Worm (Caenorhabditis elegans) whole organism, young adult: Measurements from ENCODE around the gene col-103.

ENCODE experiments used
- D2030.7 ChIP-seq: fragments of 200-800 bp; sonication (Bioruptor generic); IDR thresholded peaks from 2 replicates; pipeline ENCODE4 v1.3.6; 2022; ENCODE audit warnings: missing genetic modification reagents, missing genetic modification characterization, missing compliant biosample characterization
- F23B12.7 ChIP-seq: sonication (generic microtip); optimal IDR thresholded peaks from 2 replicates; lab custom pipeline; 2017; ENCODE audit warnings: missing genetic modification characterization, mild to moderate bottlenecking, missing compliant biosample characterization, antibody characterized with exemption, moderate library complexity; ENCODE audit not compliant: insufficient read depth
- F33H1.4 ChIP-seq: fragments of 200-800 bp; sonication (Bioruptor generic); IDR thresholded peaks from 2 replicates; pipeline ENCODE4 v1.3.6; 2022; ENCODE audit warnings: missing genetic modification reagents, missing genetic modification characterization, missing compliant biosample characterization
- F49E8.2 ChIP-seq: sonication (generic microtip); optimal IDR thresholded peaks from 3 replicates; lab custom pipeline; 2017; ENCODE audit warnings: missing genetic modification characterization, mild to moderate bottlenecking, missing compliant biosample characterization, antibody characterized with exemption, moderate library complexity; ENCODE audit not compliant: insufficient read depth
- F55B11.4 ChIP-seq: sonication (generic microtip); optimal IDR thresholded peaks from 2 replicates; lab custom pipeline; 2016; ENCODE audit warnings: missing compliant biosample characterization, missing genetic modification characterization, borderline replicate concordance; ENCODE audit not compliant: insufficient read depth
- K12H6.12 ChIP-seq: fragments of 200-800 bp; sonication (Bioruptor generic); optimal IDR thresholded peaks from 2 replicates; lab custom pipeline; 2018; ENCODE audit warnings: mild to moderate bottlenecking, missing genetic modification characterization, missing compliant biosample characterization
- T26A5.8 ChIP-seq: sonication (generic microtip); optimal IDR thresholded peaks from 2 replicates; lab custom pipeline; 2016; ENCODE audit warnings: missing genetic modification characterization, missing compliant biosample characterization
- Y53F4B.3 ChIP-seq: fragments of 200-800 bp; sonication (Bioruptor generic); IDR thresholded peaks from 2 replicates; pipeline ENCODE4 v1.3.6; 2022; ENCODE audit warnings: missing genetic modification reagents, missing genetic modification characterization, missing compliant biosample characterization
- Y53G8AR.9 ChIP-seq: fragments of 200-800 bp; sonication (Bioruptor generic); conservative IDR thresholded peaks from 2 replicates; pipeline ENCODE4 v1.3.6; 2022; ENCODE audit warnings: missing genetic modification reagents, missing genetic modification characterization, missing compliant biosample characterization
- Y56A3A.18 ChIP-seq: fragments of 200-800 bp; sonication (Bioruptor generic); IDR thresholded peaks from 2 replicates; pipeline ENCODE4 v1.3.6; 2022; ENCODE audit warnings: missing genetic modification reagents, missing genetic modification characterization, missing compliant biosample characterization
- ama-1 ChIP-seq, 3 experiments: fragments of 150-350 bp in 1 of 3; sonication (generic microtip) in 2 of 3; optimal IDR thresholded peaks; 2 replicates each; lab custom pipeline; 2014 to 2018; ENCODE audit warnings: missing biosample characterization in 2 of 3, missing genetic modification characterization in 2 of 3, missing genetic modification reagents in 2 of 3
- aptf-3 ChIP-seq: fragments of 200-800 bp; sonication (Bioruptor generic); IDR thresholded peaks from 2 replicates; pipeline ENCODE4 v1.3.6; 2022; ENCODE audit warnings: missing genetic modification characterization, missing compliant biosample characterization
- attf-5 ChIP-seq: fragments of 200-800 bp; sonication (Bioruptor generic); optimal IDR thresholded peaks from 2 replicates; lab custom pipeline; 2018; ENCODE audit warnings: mild to moderate bottlenecking, missing genetic modification characterization, missing compliant biosample characterization
- attf-6 ChIP-seq: fragments of 200-800 bp; sonication (Bioruptor generic); IDR thresholded peaks from 2 replicates; pipeline ENCODE4 v1.3.6; 2022; ENCODE audit warnings: missing genetic modification reagents, missing genetic modification characterization, missing compliant biosample characterization
- ccch-3 ChIP-seq: fragments of 200-800 bp; sonication (Bioruptor generic); optimal IDR thresholded peaks from 2 replicates; lab custom pipeline; 2018; ENCODE audit warnings: mild to moderate bottlenecking, missing genetic modification characterization, missing compliant biosample characterization
- cebp-1 ChIP-seq, 2 experiments: fragments of 200-800 bp in 1 of 2; sonication (Bioruptor generic) in 1 of 2; sonication (generic microtip) in 1 of 2; IDR thresholded peaks in 1 of 2; optimal IDR thresholded peaks in 1 of 2; 2 replicates each; pipeline versions ENCODE4 v1.3.6 to Lab custom; 2017 to 2022; ENCODE audit warnings: missing compliant biosample characterization in 2 of 2, missing genetic modification characterization in 2 of 2, mild to moderate bottlenecking in 1 of 2, missing genetic modification reagents in 1 of 2, moderate library complexity in 1 of 2
- ceh-100 ChIP-seq: fragments of 200-800 bp; sonication (Bioruptor generic); IDR thresholded peaks from 2 replicates; pipeline ENCODE4 v1.3.6; 2022; ENCODE audit warnings: missing genetic modification reagents, missing genetic modification characterization, missing compliant biosample characterization
- ceh-27 ChIP-seq: fragments of 200-800 bp; sonication (Bioruptor generic); optimal IDR thresholded peaks from 2 replicates; lab custom pipeline; 2018; ENCODE audit warnings: mild to moderate bottlenecking, missing genetic modification characterization, moderate library complexity, missing compliant biosample characterization
- chd-7 ChIP-seq: sonication (generic microtip); optimal IDR thresholded peaks from 2 replicates; lab custom pipeline; 2016; ENCODE audit warnings: mild to moderate bottlenecking, missing genetic modification characterization, moderate library complexity, missing compliant biosample characterization
- efl-1 ChIP-seq: fragments of 150-350 bp; optimal IDR thresholded peaks from 2 replicates; lab custom pipeline; 2014; ENCODE audit warnings: missing biosample characterization, missing genetic modification reagents, missing genetic modification characterization
- fkh-3 ChIP-seq: sonication (generic microtip); optimal IDR thresholded peaks from 2 replicates; lab custom pipeline; 2016; ENCODE audit warnings: mild to moderate bottlenecking, missing genetic modification characterization, missing compliant biosample characterization
- hmg-1.2 ChIP-seq: fragments of 200-800 bp; sonication (Bioruptor generic); IDR thresholded peaks from 2 replicates; pipeline ENCODE4 v1.3.6; 2022; ENCODE audit warnings: missing genetic modification reagents, missing genetic modification characterization, missing compliant biosample characterization
- hsf-1 ChIP-seq: fragments of 200-800 bp; sonication (Bioruptor generic); IDR thresholded peaks from 2 replicates; pipeline ENCODE4 v1.3.6; 2022; ENCODE audit warnings: missing genetic modification reagents, missing genetic modification characterization, missing compliant biosample characterization
- lin-35 ChIP-seq, 3 experiments: fragments of 150-350 bp in 2 of 3; sonication (generic microtip) in 1 of 3; optimal IDR thresholded peaks; 2 replicates each; lab custom pipeline; 2014 to 2018; ENCODE audit warnings: missing biosample characterization in 3 of 3, missing genetic modification characterization in 3 of 3, missing genetic modification reagents in 3 of 3
- lin-40 ChIP-seq: sonication (generic microtip); optimal IDR thresholded peaks from 2 replicates; lab custom pipeline; 2016; ENCODE audit warnings: missing genetic modification characterization, mild to moderate bottlenecking, missing compliant biosample characterization, missing genotype, missing genetic modification reagents
- lin-54 ChIP-seq: fragments of 200-800 bp; sonication (Bioruptor generic); optimal IDR thresholded peaks from 2 replicates; lab custom pipeline; 2018; ENCODE audit warnings: mild to moderate bottlenecking, missing genetic modification characterization, missing compliant biosample characterization
- madf-3 ChIP-seq: fragments of 200-800 bp; sonication (Bioruptor generic); IDR thresholded peaks from 2 replicates; pipeline ENCODE4 v1.3.6; 2022; ENCODE audit warnings: missing genetic modification reagents, missing genetic modification characterization, missing compliant biosample characterization
- mcd-1 ChIP-seq: fragments of 200-800 bp; sonication (Bioruptor generic); IDR thresholded peaks from 2 replicates; pipeline ENCODE4 v1.3.6; 2022; ENCODE audit warnings: missing genetic modification reagents, missing genetic modification characterization, missing compliant biosample characterization
- mes-4 ChIP-seq: sonication (generic microtip); optimal IDR thresholded peaks from 2 replicates; lab custom pipeline; 2016; ENCODE audit warnings: missing genotype, missing genetic modification characterization, missing compliant biosample characterization
- nfya-2 ChIP-seq: fragments of 200-800 bp; sonication (Bioruptor generic); IDR thresholded peaks from 2 replicates; pipeline ENCODE4 v1.3.6; 2022; ENCODE audit warnings: missing genetic modification reagents, missing genetic modification characterization, missing compliant biosample characterization
- pbrm-1 ChIP-seq: fragments of 200-800 bp; sonication (Bioruptor generic); IDR thresholded peaks from 2 replicates; pipeline ENCODE4 v1.3.6; 2022; ENCODE audit warnings: missing genetic modification reagents, missing genetic modification characterization, missing compliant biosample characterization
- sdz-38 ChIP-seq: sonication (generic microtip); optimal IDR thresholded peaks from 2 replicates; lab custom pipeline; 2016; ENCODE audit warnings: missing genotype, missing genetic modification characterization, missing compliant biosample characterization
- snpc-1.3 ChIP-seq: sonication (generic microtip); optimal IDR thresholded peaks from 2 replicates; lab custom pipeline; 2017; ENCODE audit warnings: missing genetic modification characterization, mild to moderate bottlenecking, missing compliant biosample characterization, antibody characterized with exemption, moderate library complexity, missing genotype, missing genetic modification reagents; ENCODE audit not compliant: insufficient read depth
- snpc-3.4 ChIP-seq: sonication (generic microtip); optimal IDR thresholded peaks from 2 replicates; lab custom pipeline; 2017; ENCODE audit warnings: missing genetic modification characterization, mild to moderate bottlenecking, missing compliant biosample characterization, antibody characterized with exemption, moderate library complexity, missing genotype, missing genetic modification reagents
- snpc-4 ChIP-seq, 5 experiments: fragments of 150-350 bp in 1 of 5; sonication (generic microtip) in 4 of 5; optimal IDR thresholded peaks; 2 replicates each; lab custom pipeline; 2014 to 2018; ENCODE audit warnings: missing genetic modification characterization in 5 of 5, missing biosample characterization in 3 of 5, antibody characterized with exemption in 2 of 5, mild to moderate bottlenecking in 2 of 5, missing compliant biosample characterization in 2 of 5, missing genotype in 2 of 5, moderate library complexity in 2 of 5, missing genetic modification reagents in 1 of 5
- tbp1 ChIP-seq: fragments of 200-800 bp; sonication (Bioruptor generic); optimal IDR thresholded peaks from 2 replicates; lab custom pipeline; 2018; ENCODE audit warnings: mild to moderate bottlenecking, missing genetic modification characterization, missing compliant biosample characterization
- tlf-1 ChIP-seq: fragments of 200-800 bp; sonication (Bioruptor generic); optimal IDR thresholded peaks from 2 replicates; lab custom pipeline; 2018; ENCODE audit warnings: mild to moderate bottlenecking, missing genetic modification characterization, missing compliant biosample characterization
- unc-130 ChIP-seq: sonication (generic microtip); optimal IDR thresholded peaks from 2 replicates; lab custom pipeline; 2016; ENCODE audit warnings: missing genetic modification reagents, missing genetic modification characterization, missing compliant biosample characterization
- ztf-18 ChIP-seq: sonication (generic microtip); optimal IDR thresholded peaks from 2 replicates; lab custom pipeline; 2016; ENCODE audit warnings: missing genotype, mild to moderate bottlenecking, missing genetic modification characterization, missing compliant biosample characterization
- ztf-22 ChIP-seq: fragments of 200-800 bp; sonication (Bioruptor generic); optimal IDR thresholded peaks from 2 replicates; lab custom pipeline; 2018; ENCODE audit warnings: mild to moderate bottlenecking, missing genetic modification characterization, moderate library complexity, missing compliant biosample characterization
- ztf-25 ChIP-seq: fragments of 200-800 bp; sonication (Bioruptor generic); IDR thresholded peaks from 2 replicates; pipeline ENCODE4 v1.3.6; 2022; ENCODE audit warnings: missing genetic modification reagents, missing genetic modification characterization, missing compliant biosample characterization
- ztf-3 ChIP-seq: fragments of 200-800 bp; sonication (Bioruptor generic); optimal IDR thresholded peaks from 2 replicates; lab custom pipeline; 2018; ENCODE audit warnings: mild to moderate bottlenecking, missing genetic modification characterization, missing compliant biosample characterization

Gene col-103

DNA sequence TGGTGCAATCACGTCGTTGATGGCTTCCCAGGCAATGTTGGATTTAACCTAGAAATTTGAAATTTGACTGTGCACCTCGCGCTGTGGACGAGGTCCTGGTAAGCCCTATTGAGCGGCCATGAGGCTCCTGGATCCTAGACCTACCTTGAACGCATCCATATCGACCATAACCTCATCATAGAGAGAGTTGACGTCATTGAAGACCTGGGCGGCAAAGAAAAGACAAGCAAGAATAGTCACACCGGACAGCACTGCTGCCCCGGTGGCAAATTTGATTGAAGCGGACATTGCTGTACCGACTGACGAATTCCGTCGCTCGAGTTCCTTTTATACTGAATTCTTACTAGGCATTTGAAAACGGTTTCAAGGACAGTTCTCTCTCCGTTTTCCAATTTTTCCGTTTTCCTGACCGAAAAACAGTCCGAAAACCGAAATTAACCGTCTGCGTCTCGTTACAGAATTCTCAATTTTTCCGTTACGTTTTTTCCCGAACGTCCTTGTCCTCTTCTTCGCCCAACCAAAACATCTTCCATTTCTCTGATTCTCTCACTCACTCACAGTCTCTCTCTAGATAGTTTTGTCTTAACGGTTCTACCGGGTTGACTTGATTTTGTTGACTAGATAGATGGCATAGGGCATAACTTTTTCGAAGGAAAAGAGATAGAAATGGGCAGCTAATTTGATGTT is at the start of gene col-103:
col-103 (minus strand) TSS at position 302 of the 687 bp plus-strand sequence.
- TF ChIP-seq lin-35 (GFP tag; optimal IDR thresholded peaks at IDR 0.05; lab: Kevin White, UChicago), result no peak
- TF ChIP-seq snpc-3.4 (tag; lab: Kevin White, UChicago), result no peak
- TF ChIP-seq lin-40 (tag; lab: Kevin White, UChicago), result peak; percentile 39
- no peak for TF ChIP-seq unc-130 (GFP tag; lab: Kevin White, UChicago)
- TF ChIP-seq attf-5 (GFP tag; lab: Kevin White, UChicago), result no peak
- no peak for TF ChIP-seq Y53F4B.3 (GFP tag; lab: Robert Waterston, UW)
- TF ChIP-seq hmg-1.2 (GFP tag; lab: Robert Waterston, UW), result peak; percentile 43
- TF ChIP-seq ama-1 (optimal IDR thresholded peaks at IDR 0.05; lab: Kevin White, UChicago), result peak; percentile 91
- TF ChIP-seq ama-1 (GFP tag; optimal IDR thresholded peaks at IDR 0.05; lab: Kevin White, UChicago), result no peak
- no peak for TF ChIP-seq mes-4 (tag; lab: Kevin White, UChicago)
- no peak for TF ChIP-seq ccch-3 (GFP tag; lab: Kevin White, UChicago)
- no peak for TF ChIP-seq D2030.7 (GFP tag; lab: Robert Waterston, UW)
- TF ChIP-seq Y56A3A.18 (GFP tag; lab: Robert Waterston, UW), result no peak
- TF ChIP-seq chd-7, result no peak
- TF ChIP-seq attf-6, result no peak
- 0 out of 2 replicates have a peak, but pooled peaks have one; percentile 16 for TF ChIP-seq Y53G8AR.9 (GFP tag; lab: Robert Waterston, UW)
- no peak for TF ChIP-seq sdz-38 (tag; lab: Kevin White, UChicago)

- TF ChIP-seq F33H1.4 (GFP tag; lab: Robert Waterston, UW) (peak; percentile 23; the same call in 1 of the 2 replicates), hsf-1 (GFP tag; lab: Robert Waterston, UW) (0 out of 2 replicates have a peak, but pooled peaks have one; percentile 52), T26A5.8 (tag; lab: Kevin White, UChicago) (no peak), cebp-1 (GFP tag; IDR thresholded peaks at IDR 0.05; lab: Robert Waterston, UW) (no peak), cebp-1 (tag; optimal IDR thresholded peaks at IDR 0.05; lab: Kevin White, UChicago) (peak; percentile 18), pbrm-1 (GFP tag; lab: Robert Waterston, UW) (no peak), mcd-1 (peak; percentile 31; the same call in 1 of the 2 replicates), ztf-22 (no peak), snpc-4 (GFP tag; optimal IDR thresholded peaks at IDR 0.05; lab: Kevin White, UChicago) (no peak), snpc-4 (tag; optimal IDR thresholded peaks at IDR 0.05; lab: Kevin White, UChicago) (no peak), fkh-3 (tag; lab: Kevin White, UChicago) (no peak), F49E8.2 (tag; lab: Kevin White, UChicago) (no peak), attf-5 (GFP tag; lab: Kevin White, UChicago) (no peak), F55B11.4 (no peak), D2030.7 (GFP tag; lab: Robert Waterston, UW) (no peak), tbp1 (GFP tag; lab: Kevin White, UChicago) (peak; percentile 5), ztf-25 (GFP tag; lab: Robert Waterston, UW) (no peak), nfya-2 (GFP tag; lab: Robert Waterston, UW) (no peak), ztf-3 (GFP tag; lab: Kevin White, UChicago) (no peak), lin-54 (GFP tag; lab: Kevin White, UChicago) (peak; percentile 89), snpc-1.3 (no peak), hmg-1.2 (GFP tag; lab: Robert Waterston, UW) (no peak), ceh-100 (GFP tag; lab: Robert Waterston, UW) (no peak), aptf-3 (GFP tag; lab: Robert Waterston, UW) (no peak), sdz-38 (tag; lab: Kevin White, UChicago) (no peak), ama-1 (optimal IDR thresholded peaks at IDR 0.05; lab: Kevin White, UChicago) (no peak), ama-1 (GFP tag; optimal IDR thresholded peaks at IDR 0.05; lab: Kevin White, UChicago) (no peak), tlf-1 (no peak), ztf-18 (no peak), ceh-27 (no peak), madf-3 (0 out of 2 replicates have a peak, but pooled peaks have one; percentile 50), F23B12.7 (tag; lab: Kevin White, UChicago) (no peak), efl-1 (GFP tag; lab: Kevin White, UChicago) (peak; percentile 28), K12H6.12 (tag; lab: Kevin White, UChicago) (no peak)
Observed at ce11 chrIV:807027-807516, 43.6 kb upstream of the col-103 start, which contains the start of gene Y55F3BL.6. Gene Y55F3BL.6 (minus strand): TSS chrIV:807077.
